Worm (Caenorhabditis elegans) whole organism, early embryonic: ENCODE results near the gene C49F5.3.

Experiments
- hmg-4 ChIP-seq: fragments of 200-800 bp; sonication (Bioruptor generic); optimal IDR thresholded peaks from 2 replicates; lab custom pipeline; 2018; ENCODE audit warnings: mild to moderate bottlenecking, missing genetic modification characterization, missing compliant biosample characterization
- hnd-1 ChIP-seq: sonication (generic microtip); optimal IDR thresholded peaks from 2 replicates; lab custom pipeline; 2016; ENCODE audit warnings: missing genetic modification characterization, missing compliant biosample characterization

- TF ChIP-seq hnd-1 (tag; lab: Kevin White, UChicago) (no peak), hmg-4 (no peak)
These were observed 16.4 kb downstream of the C49F5.3 start for ce11 chrX:11967034-11967433.
